Worm (Caenorhabditis elegans) whole organism, young adult: Measurements from ENCODE around the gene snt-6.

Experiments used
- B0019.2 ChIP-seq: fragments of 200-800 bp; sonication (Bioruptor generic); conservative IDR thresholded peaks from 2 replicates; pipeline ENCODE4 v1.3.6; 2022; ENCODE audit warnings: missing genetic modification reagents, missing genetic modification characterization, missing compliant biosample characterization
- D2030.7 ChIP-seq: fragments of 200-800 bp; sonication (Bioruptor generic); IDR thresholded peaks from 2 replicates; pipeline ENCODE4 v1.3.6; 2022; ENCODE audit warnings: missing genetic modification reagents, missing genetic modification characterization, missing compliant biosample characterization
- F10E7.11 ChIP-seq: sonication (generic microtip); optimal IDR thresholded peaks from 2 replicates; lab custom pipeline; 2017; ENCODE audit warnings: mild to moderate bottlenecking, missing genetic modification characterization, moderate library complexity, missing compliant biosample characterization
- F49E8.2 ChIP-seq: sonication (generic microtip); optimal IDR thresholded peaks from 3 replicates; lab custom pipeline; 2017; ENCODE audit warnings: missing genetic modification characterization, mild to moderate bottlenecking, missing compliant biosample characterization, antibody characterized with exemption, moderate library complexity; ENCODE audit not compliant: insufficient read depth
- F57C9.4 ChIP-seq: sonication (generic microtip); optimal IDR thresholded peaks from 2 replicates; lab custom pipeline; 2017; ENCODE audit warnings: mild to moderate bottlenecking, missing genetic modification characterization, missing compliant biosample characterization
- Y53F4B.3 ChIP-seq: fragments of 200-800 bp; sonication (Bioruptor generic); IDR thresholded peaks from 2 replicates; pipeline ENCODE4 v1.3.6; 2022; ENCODE audit warnings: missing genetic modification reagents, missing genetic modification characterization, missing compliant biosample characterization
- ZK185.1 ChIP-seq: sonication (generic microtip); optimal IDR thresholded peaks from 2 replicates; lab custom pipeline; 2016; ENCODE audit warnings: mild to moderate bottlenecking, missing genetic modification characterization, missing compliant biosample characterization; ENCODE audit not compliant: poor library complexity, severe bottlenecking
- ama-1 ChIP-seq, 3 experiments: fragments of 150-350 bp in 1 of 3; sonication (generic microtip) in 2 of 3; optimal IDR thresholded peaks; 2 replicates each; lab custom pipeline; 2014 to 2018; ENCODE audit warnings: missing biosample characterization in 2 of 3, missing genetic modification characterization in 2 of 3, missing genetic modification reagents in 2 of 3
- aptf-2 ChIP-seq: fragments of 200-800 bp; sonication (Bioruptor generic); conservative IDR thresholded peaks from 2 replicates; pipeline ENCODE4 v1.3.6; 2022; ENCODE audit warnings: missing genetic modification reagents, missing genetic modification characterization, missing compliant biosample characterization
- aptf-3 ChIP-seq: fragments of 200-800 bp; sonication (Bioruptor generic); IDR thresholded peaks from 2 replicates; pipeline ENCODE4 v1.3.6; 2022; ENCODE audit warnings: missing genetic modification characterization, missing compliant biosample characterization
- athp-1 ChIP-seq: sonication (generic microtip); optimal IDR thresholded peaks from 2 replicates; lab custom pipeline; 2017; ENCODE audit warnings: mild to moderate bottlenecking, missing genetic modification characterization, missing compliant biosample characterization
- attf-5 ChIP-seq: fragments of 200-800 bp; sonication (Bioruptor generic); optimal IDR thresholded peaks from 2 replicates; lab custom pipeline; 2018; ENCODE audit warnings: mild to moderate bottlenecking, missing genetic modification characterization, missing compliant biosample characterization
- bed-2 ChIP-seq: fragments of 200-800 bp; sonication (Bioruptor generic); IDR thresholded peaks from 2 replicates; pipeline ENCODE4 v1.3.6; 2022; ENCODE audit warnings: missing genetic modification reagents, missing genetic modification characterization, missing compliant biosample characterization
- ccch-3 ChIP-seq: fragments of 200-800 bp; sonication (Bioruptor generic); optimal IDR thresholded peaks from 2 replicates; lab custom pipeline; 2018; ENCODE audit warnings: mild to moderate bottlenecking, missing genetic modification characterization, missing compliant biosample characterization
- cebp-1 ChIP-seq, 2 experiments: fragments of 200-800 bp in 1 of 2; sonication (Bioruptor generic) in 1 of 2; sonication (generic microtip) in 1 of 2; IDR thresholded peaks in 1 of 2; optimal IDR thresholded peaks in 1 of 2; 2 replicates each; pipeline versions ENCODE4 v1.3.6 to Lab custom; 2017 to 2022; ENCODE audit warnings: missing compliant biosample characterization in 2 of 2, missing genetic modification characterization in 2 of 2, mild to moderate bottlenecking in 1 of 2, missing genetic modification reagents in 1 of 2, moderate library complexity in 1 of 2
- dpl-1 ChIP-seq: fragments of 150-350 bp; optimal IDR thresholded peaks from 2 replicates; lab custom pipeline; 2014; ENCODE audit warnings: missing biosample characterization, missing genetic modification reagents, missing genetic modification characterization
- efl-1 ChIP-seq: fragments of 150-350 bp; optimal IDR thresholded peaks from 2 replicates; lab custom pipeline; 2014; ENCODE audit warnings: missing biosample characterization, missing genetic modification reagents, missing genetic modification characterization
- hlh-26 ChIP-seq: fragments of 200-800 bp; sonication (Bioruptor generic); conservative IDR thresholded peaks from 2 replicates; pipeline ENCODE4 v1.3.6; 2022; ENCODE audit warnings: missing genetic modification reagents, missing genetic modification characterization, missing compliant biosample characterization
- hmg-20 ChIP-seq: fragments of 200-800 bp; sonication (Bioruptor generic); IDR thresholded peaks from 2 replicates; pipeline ENCODE4 v1.3.6; 2022; ENCODE audit warnings: missing genetic modification reagents, missing genetic modification characterization, missing compliant biosample characterization
- hsf-1 ChIP-seq: fragments of 200-800 bp; sonication (Bioruptor generic); IDR thresholded peaks from 2 replicates; pipeline ENCODE4 v1.3.6; 2022; ENCODE audit warnings: missing genetic modification reagents, missing genetic modification characterization, missing compliant biosample characterization
- let-526 ChIP-seq: fragments of 200-800 bp; sonication (Bioruptor generic); IDR thresholded peaks from 2 replicates; pipeline ENCODE4 v1.3.6; 2022; ENCODE audit warnings: missing genetic modification reagents, missing genetic modification characterization, missing compliant biosample characterization
- lin-54 ChIP-seq: fragments of 200-800 bp; sonication (Bioruptor generic); optimal IDR thresholded peaks from 2 replicates; lab custom pipeline; 2018; ENCODE audit warnings: mild to moderate bottlenecking, missing genetic modification characterization, missing compliant biosample characterization
- madf-10 ChIP-seq: sonication (generic microtip); optimal IDR thresholded peaks from 2 replicates; lab custom pipeline; 2016; ENCODE audit warnings: mild to moderate bottlenecking, missing genetic modification characterization, missing compliant biosample characterization
- mcd-1 ChIP-seq: fragments of 200-800 bp; sonication (Bioruptor generic); IDR thresholded peaks from 2 replicates; pipeline ENCODE4 v1.3.6; 2022; ENCODE audit warnings: missing genetic modification reagents, missing genetic modification characterization, missing compliant biosample characterization
- nfya-1 ChIP-seq: sonication (generic microtip); optimal IDR thresholded peaks from 2 replicates; lab custom pipeline; 2017; ENCODE audit warnings: antibody characterized with exemption, missing compliant biosample characterization, missing genetic modification characterization, borderline replicate concordance; ENCODE audit not compliant: insufficient read depth
- nhr-179 ChIP-seq: sonication (generic microtip); optimal IDR thresholded peaks from 2 replicates; lab custom pipeline; 2016; ENCODE audit warnings: mild to moderate bottlenecking, missing genetic modification characterization, missing compliant biosample characterization
- pbrm-1 ChIP-seq: fragments of 200-800 bp; sonication (Bioruptor generic); IDR thresholded peaks from 2 replicates; pipeline ENCODE4 v1.3.6; 2022; ENCODE audit warnings: missing genetic modification reagents, missing genetic modification characterization, missing compliant biosample characterization
- pha-4 ChIP-seq: fragments of 150-350 bp; sonication (generic microtip); optimal IDR thresholded peaks from 2 replicates; lab custom pipeline; 2014; ENCODE audit warnings: missing biosample characterization, missing genetic modification reagents, missing genetic modification characterization
- somi-1 ChIP-seq: fragments of 200-800 bp; sonication (Bioruptor generic); optimal IDR thresholded peaks from 2 replicates; lab custom pipeline; 2018; ENCODE audit warnings: mild to moderate bottlenecking, missing genetic modification characterization, missing compliant biosample characterization
- tbp1 ChIP-seq: fragments of 200-800 bp; sonication (Bioruptor generic); optimal IDR thresholded peaks from 2 replicates; lab custom pipeline; 2018; ENCODE audit warnings: mild to moderate bottlenecking, missing genetic modification characterization, missing compliant biosample characterization
- tbx-9 ChIP-seq: sonication (generic microtip); optimal IDR thresholded peaks from 2 replicates; lab custom pipeline; 2016; ENCODE audit warnings: borderline replicate concordance, missing genetic modification characterization, inconsistent platforms, missing compliant biosample characterization
- tlf-1 ChIP-seq: fragments of 200-800 bp; sonication (Bioruptor generic); optimal IDR thresholded peaks from 2 replicates; lab custom pipeline; 2018; ENCODE audit warnings: mild to moderate bottlenecking, missing genetic modification characterization, missing compliant biosample characterization
- xnd-1 ChIP-seq: sonication (generic microtip); optimal IDR thresholded peaks from 2 replicates; lab custom pipeline; 2016; ENCODE audit warnings: missing genotype, missing genetic modification reagents, missing genetic modification characterization, missing compliant biosample characterization
- zfh-2 ChIP-seq: fragments of 200-800 bp; sonication (Bioruptor generic); conservative IDR thresholded peaks from 2 replicates; pipeline ENCODE4 v1.3.6; 2022; ENCODE audit warnings: missing genetic modification reagents, missing genetic modification characterization, missing compliant biosample characterization
- ztf-28 ChIP-seq: fragments of 200-800 bp; sonication (Bioruptor generic); IDR thresholded peaks from 2 replicates; pipeline ENCODE4 v1.3.6; 2022; ENCODE audit warnings: missing genetic modification reagents, missing genetic modification characterization, missing compliant biosample characterization
- ztf-6 ChIP-seq: fragments of 200-800 bp; sonication (Bioruptor generic); IDR thresholded peaks from 2 replicates; pipeline ENCODE4 v1.3.6; 2022; ENCODE audit warnings: missing genetic modification reagents, missing genetic modification characterization, missing compliant biosample characterization

snt-6 gene

DNA sequence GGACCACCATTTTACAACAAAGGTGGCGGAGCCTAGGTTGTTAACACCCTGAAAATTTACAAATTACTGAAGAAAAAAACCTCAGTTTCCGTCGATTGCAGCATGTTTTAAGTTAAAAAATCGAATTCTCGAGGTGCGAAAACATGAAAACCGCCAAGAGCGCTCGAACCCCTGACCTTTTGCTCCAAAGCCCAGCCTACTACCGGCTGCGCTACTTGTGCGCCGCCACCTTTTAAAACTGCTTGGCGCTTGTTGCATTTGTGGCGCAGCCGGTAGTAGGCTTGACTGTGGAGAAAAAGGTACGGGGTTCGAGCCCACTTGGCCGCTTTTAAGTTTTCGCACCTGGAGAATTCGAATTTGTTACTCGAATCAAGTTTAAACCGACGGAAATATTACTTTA, at the start of gene snt-6:
Gene snt-6 (minus strand): TSS at position 58 of the 400 bp plus-strand sequence.
- peak; percentile 51; the same call in 1 of the 2 replicates for TF ChIP-seq pbrm-1 (GFP tag; lab: Robert Waterston, UW)
- no peak for TF ChIP-seq ZK185.1 (tag; lab: Kevin White, UChicago)
- TF ChIP-seq hmg-20 = no peak
- no peak for TF ChIP-seq F10E7.11 (tag; lab: Kevin White, UChicago)
- TF ChIP-seq Y53F4B.3 = no peak
- TF ChIP-seq bed-2 (GFP tag; lab: Robert Waterston, UW) = no peak
- peak; percentile 52 for TF ChIP-seq zfh-2 (GFP tag; lab: Robert Waterston, UW)
- no peak for TF ChIP-seq ama-1 (optimal IDR thresholded peaks at IDR 0.05; lab: Kevin White, UChicago)
- no peak for TF ChIP-seq ama-1 (GFP tag; optimal IDR thresholded peaks at IDR 0.05; lab: Kevin White, UChicago)
- no peak for TF ChIP-seq nhr-179 (tag; lab: Kevin White, UChicago)
- TF ChIP-seq nfya-1 (tag; lab: Kevin White, UChicago) = no peak
- TF ChIP-seq pha-4 = no peak
- no peak for TF ChIP-seq hsf-1 (GFP tag; lab: Robert Waterston, UW)
- TF ChIP-seq tbp1 (GFP tag; lab: Kevin White, UChicago) = peak; percentile 19
- no peak for TF ChIP-seq lin-54
- no peak for TF ChIP-seq F57C9.4 (tag; lab: Kevin White, UChicago)

DNA sequence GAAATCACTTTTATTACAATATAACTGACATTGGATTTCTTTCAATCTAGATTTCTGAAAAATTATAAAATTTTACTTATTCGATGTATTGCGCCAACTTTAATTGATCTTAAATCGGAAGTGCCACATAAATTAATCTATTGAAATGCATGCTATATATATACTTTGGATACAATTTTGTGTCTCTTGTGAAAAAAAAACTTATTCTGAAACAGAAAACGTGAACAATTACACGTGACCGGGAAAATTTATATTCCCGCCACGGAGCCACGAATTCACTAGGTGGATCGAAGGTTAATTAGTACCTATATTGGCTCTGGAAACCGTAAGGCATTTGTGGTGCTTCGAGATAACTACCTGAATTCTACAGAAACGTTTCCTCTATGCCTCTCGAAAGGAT, 49.7 kb upstream of the snt-6 start, which contains the start of gene F46F5.14:
Gene F46F5.14 (plus strand): TSS at position 301 of the 400 bp plus-strand sequence.
- TF ChIP-seq aptf-3 (GFP tag; lab: Robert Waterston, UW) (no peak), xnd-1 (tag; lab: Kevin White, UChicago) (no peak), ccch-3 (no peak), ztf-28 (GFP tag; lab: Robert Waterston, UW) (no peak), B0019.2 (GFP tag; lab: Robert Waterston, UW) (no peak), tbx-9 (tag; lab: Kevin White, UChicago) (no peak), efl-1 (GFP tag; lab: Kevin White, UChicago) (no peak), dpl-1 (GFP tag; lab: Kevin White, UChicago) (no peak), let-526 (no peak), D2030.7 (no peak), tlf-1 (GFP tag; lab: Kevin White, UChicago) (no peak), ztf-6 (GFP tag; lab: Robert Waterston, UW) (no peak), hlh-26 (GFP tag; lab: Robert Waterston, UW) (no peak), F49E8.2 (tag; lab: Kevin White, UChicago) (no peak), ZK185.1 (tag; lab: Kevin White, UChicago) (no peak), cebp-1 (GFP tag; IDR thresholded peaks at IDR 0.05; lab: Robert Waterston, UW) (no peak), cebp-1 (tag; optimal IDR thresholded peaks at IDR 0.05; lab: Kevin White, UChicago) (no peak), athp-1 (tag; lab: Kevin White, UChicago) (no peak), mcd-1 (GFP tag; lab: Robert Waterston, UW) (no peak)

DNA sequence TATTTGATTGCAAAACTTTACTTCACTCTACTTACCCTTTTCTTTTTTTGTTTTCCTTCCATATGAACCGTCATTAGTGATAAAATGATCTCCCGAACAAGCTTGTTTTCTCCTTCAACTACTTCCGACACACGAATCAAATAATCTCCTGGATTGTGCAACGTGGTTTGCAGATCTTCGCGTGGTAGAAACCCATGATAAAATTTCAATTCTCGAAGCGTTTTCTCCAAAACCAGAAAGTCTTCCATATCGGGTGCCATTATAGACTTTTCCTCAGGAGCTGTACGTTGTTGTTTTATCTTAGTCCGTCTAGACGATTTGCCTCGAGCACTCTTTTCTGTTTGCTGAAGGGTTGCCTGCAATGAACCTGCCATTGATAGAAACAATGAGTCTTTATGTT, 47.4 kb upstream of the snt-6 start:
- TF ChIP-seq somi-1 (GFP tag; lab: Kevin White, UChicago) = no peak
- TF ChIP-seq madf-10 (tag; lab: Kevin White, UChicago) = no peak
- TF ChIP-seq F49E8.2 (tag; lab: Kevin White, UChicago) = no peak
- TF ChIP-seq attf-5 (GFP tag; lab: Kevin White, UChicago) = no peak
- TF ChIP-seq aptf-2 (GFP tag; lab: Robert Waterston, UW) = no peak
